Worm (Caenorhabditis elegans): Measurements from ENCODE around the gene cyp-25A4.
A peak's percentile ranks its signal among the peaks of the same experiment; 100 is the strongest.

Gene cyp-25A4

DNA sequence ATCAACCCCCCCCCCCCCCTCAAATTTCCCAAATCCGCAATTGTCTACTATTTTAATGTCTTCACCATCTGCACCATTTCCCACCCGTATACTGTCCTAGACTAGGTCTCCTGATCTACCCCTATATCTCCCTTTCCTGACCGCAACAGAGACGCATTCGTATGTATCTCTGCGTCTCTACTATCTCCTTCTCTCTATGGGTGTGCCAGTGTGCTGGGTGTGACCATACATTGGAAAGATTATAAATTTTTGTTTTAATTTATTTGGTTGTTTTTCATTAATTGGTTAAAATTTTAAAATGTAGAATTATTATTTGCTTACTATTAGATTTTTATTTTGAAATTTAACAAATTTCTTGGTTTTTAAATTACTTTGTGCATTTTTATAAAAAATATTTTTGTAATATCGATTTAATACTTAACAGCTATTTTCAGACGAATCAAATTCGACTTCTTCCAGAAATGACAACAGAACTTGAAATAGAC is 29.9 kb downstream of the cyp-25A4 start, which contains the start of gene amx-1:
Gene amx-1, plus strand, starts transcription at position 435 of the 485 bp plus-strand sequence.
- no peak for TF ChIP-seq madf-5 (GFP tag; IDR thresholded peaks at IDR 0.05)
- no peak for TF ChIP-seq hif-1 (tag; optimal IDR thresholded peaks at IDR 0.05)
- TF ChIP-seq lsy-2 (tag; optimal IDR thresholded peaks at IDR 0.05), result no peak
- no peak for TF ChIP-seq nhr-6 (tag; optimal IDR thresholded peaks at IDR 0.05)
- TF ChIP-seq F10B5.3 (tag; optimal IDR thresholded peaks at IDR 0.05), result no peak
- no peak for TF ChIP-seq cey-2 (tag; optimal IDR thresholded peaks at IDR 0.05; ENCODE audit: borderline replicate concordance, insufficient read depth)
- peak in 1 of 2 experiments; percentile 27 for TF ChIP-seq unc-62 (GFP tag; optimal IDR thresholded peaks at IDR 0.05 in 1 of 2)
- TF ChIP-seq unc-62 (tag; optimal IDR thresholded peaks at IDR 0.05), result no peak
- no peak for TF ChIP-seq unc-130 (GFP tag; optimal IDR thresholded peaks at IDR 0.05)
- TF ChIP-seq pha-4 (GFP tag; IDR thresholded peaks at IDR 0.05), result no peak
- no peak for TF ChIP-seq pha-4 (tag; optimal IDR thresholded peaks at IDR 0.05)
- peak; percentile 27 for TF ChIP-seq mes-2 (tag; optimal IDR thresholded peaks at IDR 0.05; ENCODE audit: poor library complexity, severe bottlenecking)
- peak; percentile 18 for TF ChIP-seq hlh-30 (tag; optimal IDR thresholded peaks at IDR 0.05; ENCODE audit: insufficient read depth)
- TF ChIP-seq ZK337.2 (GFP tag; IDR thresholded peaks at IDR 0.05), result no peak
- TF ChIP-seq daf-12 (tag; optimal IDR thresholded peaks at IDR 0.05), result no peak
- TF ChIP-seq nhr-102 (tag; optimal IDR thresholded peaks at IDR 0.05), result no peak
- TF ChIP-seq zip-11 (GFP tag; IDR thresholded peaks at IDR 0.05), result no peak
- TF ChIP-seq mdt-29 (GFP tag; IDR thresholded peaks at IDR 0.05), result no peak

DNA sequence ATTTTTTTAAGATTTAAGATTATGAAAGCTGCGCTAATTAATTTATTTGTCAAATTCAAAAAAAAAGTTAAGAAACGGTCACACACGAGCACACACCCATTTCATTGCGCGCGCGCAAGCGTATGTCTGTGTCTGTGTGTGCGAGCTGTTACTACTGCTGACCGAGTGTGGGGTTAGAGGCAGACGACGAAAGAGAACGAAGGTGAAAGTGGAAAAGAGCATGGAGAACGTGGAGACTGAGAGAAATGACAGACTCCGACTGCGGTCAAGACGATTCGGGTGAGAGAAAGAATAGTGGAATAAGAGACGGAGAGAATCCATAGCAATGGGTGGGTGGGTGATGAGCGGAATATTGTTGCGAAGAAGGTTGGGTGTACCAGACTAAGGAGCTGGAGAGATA is 31.7 kb downstream of the cyp-25A4 start:
- no peak for TF ChIP-seq pha-4 (GFP tag; IDR thresholded peaks at IDR 0.05)
- TF ChIP-seq pha-4 (tag; optimal IDR thresholded peaks at IDR 0.05), result no peak
- no peak for TF ChIP-seq cey-2 (tag; optimal IDR thresholded peaks at IDR 0.05; ENCODE audit: borderline replicate concordance, insufficient read depth)
- no peak for TF ChIP-seq php-3 (GFP tag; IDR thresholded peaks at IDR 0.05)
- peak; percentile 42 for TF ChIP-seq pqm-1 (tag; optimal IDR thresholded peaks at IDR 0.05)
- TF ChIP-seq aha-1 (tag), result peak; percentile 61
- TF ChIP-seq egl-27 (tag; optimal IDR thresholded peaks at IDR 0.05), result no peak
- peak; percentile 43 to 86 for TF ChIP-seq mdl-1 (tag; optimal IDR thresholded peaks at IDR 0.05)
- TF ChIP-seq sdz-12 (GFP tag; optimal IDR thresholded peaks at IDR 0.05), result no peak
- TF ChIP-seq jun-1 (tag; optimal IDR thresholded peaks at IDR 0.05), result no peak
- TF ChIP-seq D1046.2 (GFP tag; IDR thresholded peaks at IDR 0.05), result no peak
- TF ChIP-seq egl-43 (GFP tag; IDR thresholded peaks at IDR 0.05), result peak; percentile 78
- no peak for TF ChIP-seq zip-2 (tag; optimal IDR thresholded peaks at IDR 0.05)
- no peak for TF ChIP-seq unc-62 (GFP tag; optimal IDR thresholded peaks at IDR 0.05 in 1 of 2)
- no peak for TF ChIP-seq unc-62 (tag; optimal IDR thresholded peaks at IDR 0.05)
- no peak for TF ChIP-seq dmd-9 (GFP tag; IDR thresholded peaks at IDR 0.05)
- TF ChIP-seq ceh-44 (GFP tag; IDR thresholded peaks at IDR 0.05), result no peak
- TF ChIP-seq saeg-2 (GFP tag; IDR thresholded peaks at IDR 0.05), result no peak
- TF ChIP-seq dpl-1 (GFP tag; optimal IDR thresholded peaks at IDR 0.05), result peak; percentile 46
- no peak for TF ChIP-seq spr-3 (GFP tag; optimal IDR thresholded peaks at IDR 0.05)
- TF ChIP-seq nhr-102 (tag; optimal IDR thresholded peaks at IDR 0.05), result peak; percentile 11
- peak; percentile 86 for TF ChIP-seq hmg-1.1 (GFP tag; IDR thresholded peaks at IDR 0.05)
- TF ChIP-seq attf-4 (tag; optimal IDR thresholded peaks at IDR 0.05), result no peak
- no peak for TF ChIP-seq duxl-1 (tag; optimal IDR thresholded peaks at IDR 0.05; ENCODE audit: poor library complexity)
- TF ChIP-seq F44E2.7 (GFP tag; IDR thresholded peaks at IDR 0.05), result no peak
- TF ChIP-seq Y48G9A.11 (GFP tag; IDR thresholded peaks at IDR 0.05), result no peak
- no peak for TF ChIP-seq ama-1 (optimal IDR thresholded peaks at IDR 0.05)
- TF ChIP-seq nhr-11 (tag; optimal IDR thresholded peaks at IDR 0.05), result peak; percentile 23
- TF ChIP-seq ceh-28 (tag; optimal IDR thresholded peaks at IDR 0.05), result no peak
- TF ChIP-seq Y5F2A.4 (GFP tag; optimal IDR thresholded peaks at IDR 0.05), result no peak
- peak; percentile 31; the same call in 1 of the 2 replicates for TF ChIP-seq set-16 (GFP tag; IDR thresholded peaks at IDR 0.05)
- peak; percentile 77 for TF ChIP-seq nhr-77 (tag; optimal IDR thresholded peaks at IDR 0.05)
- no peak for TF ChIP-seq zfp-2 (tag; optimal IDR thresholded peaks at IDR 0.05)
- no peak for TF ChIP-seq ZK337.2 (GFP tag; IDR thresholded peaks at IDR 0.05)
- peak; percentile 91 for TF ChIP-seq hlh-11 (tag; optimal IDR thresholded peaks at IDR 0.05)
- TF ChIP-seq snpc-1.2 (GFP tag; IDR thresholded peaks at IDR 0.05), result no peak
- no peak for TF ChIP-seq snpc-4 (tag; optimal IDR thresholded peaks at IDR 0.05)
- TF ChIP-seq T20F7.1 (GFP tag; optimal IDR thresholded peaks at IDR 0.05), result no peak
